Worm (Caenorhabditis elegans) whole organism, early embryonic: Measurements from ENCODE around the gene mog-5.

ENCODE experiments used
- B0310.2 ChIP-seq: sonication (generic microtip); optimal IDR thresholded peaks from 2 replicates; lab custom pipeline; 2016; ENCODE audit warnings: mild to moderate bottlenecking, missing genetic modification characterization, missing compliant biosample characterization
- F13C5.2 ChIP-seq: sonication (generic microtip); optimal IDR thresholded peaks from 2 replicates; lab custom pipeline; 2017; ENCODE audit warnings: mild to moderate bottlenecking, missing genetic modification characterization, inconsistent platforms, missing compliant biosample characterization
- aly-1 ChIP-seq: sonication (generic microtip); optimal IDR thresholded peaks from 2 replicates; lab custom pipeline; 2016; ENCODE audit warnings: missing genetic modification characterization, missing compliant biosample characterization
- ama-1 ChIP-seq: fragments of 150-350 bp; optimal IDR thresholded peaks from 2 replicates; lab custom pipeline; 2014
- ceh-13 ChIP-seq: fragments of 200-800 bp; sonication (Bioruptor generic); optimal IDR thresholded peaks from 2 replicates; lab custom pipeline; 2018; ENCODE audit warnings: mild to moderate bottlenecking, missing genetic modification characterization, missing compliant biosample characterization
- ceh-36 ChIP-seq: sonication (generic microtip); optimal IDR thresholded peaks from 2 replicates; lab custom pipeline; 2016; ENCODE audit warnings: missing genetic modification characterization, inconsistent platforms, missing compliant biosample characterization
- ets-7 ChIP-seq: sonication (generic microtip); optimal IDR thresholded peaks from 2 replicates; lab custom pipeline; 2016; ENCODE audit warnings: missing genotype, missing genetic modification characterization, missing compliant biosample characterization
- flt-1 ChIP-seq: fragments of 200-800 bp; sonication (Bioruptor generic); IDR thresholded peaks from 2 replicates; pipeline ENCODE4 v1.3.6; 2022; ENCODE audit warnings: missing genetic modification characterization, missing compliant biosample characterization
- hmbx-1 ChIP-seq: sonication (generic microtip); optimal IDR thresholded peaks from 2 replicates; lab custom pipeline; 2016; ENCODE audit warnings: mild to moderate bottlenecking, missing genetic modification characterization, missing compliant biosample characterization
- hmg-4 ChIP-seq: fragments of 200-800 bp; sonication (Bioruptor generic); optimal IDR thresholded peaks from 2 replicates; lab custom pipeline; 2018; ENCODE audit warnings: mild to moderate bottlenecking, missing genetic modification characterization, missing compliant biosample characterization
- hnd-1 ChIP-seq: sonication (generic microtip); optimal IDR thresholded peaks from 2 replicates; lab custom pipeline; 2016; ENCODE audit warnings: missing genetic modification characterization, missing compliant biosample characterization
- pes-1 ChIP-seq: fragments of 200-800 bp; sonication (Bioruptor generic); IDR thresholded peaks from 2 replicates; pipeline ENCODE4 v1.3.6; 2022; ENCODE audit warnings: missing genetic modification reagents, missing genetic modification characterization, missing compliant biosample characterization
- scrt-1 ChIP-seq: fragments of 200-800 bp; sonication (Bioruptor generic); IDR thresholded peaks from 2 replicates; pipeline ENCODE4 v1.3.6; 2022; ENCODE audit warnings: missing genetic modification characterization, missing compliant biosample characterization
- sea-1 ChIP-seq: fragments of 200-800 bp; sonication (Bioruptor generic); conservative IDR thresholded peaks from 2 replicates; pipeline ENCODE4 v1.3.6; 2022; ENCODE audit warnings: missing genetic modification characterization, missing compliant biosample characterization
- tbx-11 ChIP-seq: fragments of 200-800 bp; sonication (Bioruptor generic); IDR thresholded peaks from 2 replicates; pipeline ENCODE4 v1.3.6; 2022; ENCODE audit warnings: missing genetic modification characterization, missing compliant biosample characterization
- tbx-37 ChIP-seq: fragments of 200-800 bp; sonication (Bioruptor generic); conservative IDR thresholded peaks from 2 replicates; pipeline ENCODE4 v1.3.6; 2022; ENCODE audit warnings: missing genetic modification reagents, missing genetic modification characterization, missing compliant biosample characterization
- tra-4 ChIP-seq: sonication (generic microtip); optimal IDR thresholded peaks from 2 replicates; lab custom pipeline; 2017; ENCODE audit warnings: missing genetic modification characterization, missing compliant biosample characterization

The mog-5 gene

ce11 chrII:5429522-5430257, 30.4 kb downstream of the mog-5 start, which contains the start of the genes F07F6.4 and F07F6.2:
Gene F07F6.4, minus strand, starts transcription at chrII:5429572.
Gene F07F6.2, plus strand, starts transcription at chrII:5430207.
- TF ChIP-seq pes-1: no peak
- TF ChIP-seq F13C5.2 (tag; lab: Kevin White, UChicago): peak; percentile 9
- no peak for TF ChIP-seq ets-7 (tag; lab: Kevin White, UChicago)
- TF ChIP-seq hmg-4 (GFP tag; lab: Kevin White, UChicago): no peak
- no peak for TF ChIP-seq tra-4 (tag; lab: Kevin White, UChicago)

- no peak for TF ChIP-seq tbx-37 (GFP tag; lab: Robert Waterston, UW)
- TF ChIP-seq F13C5.2 (tag; lab: Kevin White, UChicago): no peak
- TF ChIP-seq tbx-11 (GFP tag; lab: Robert Waterston, UW): no peak
- no peak for TF ChIP-seq ama-1 (lab: Kevin White, UChicago)
These were observed 33.7 kb downstream of the mog-5 start, which contains the start of gene srx-114 for ce11 chrII:5433069-5433468. Gene srx-114, minus strand, starts transcription at chrII:5433169.

- TF ChIP-seq B0310.2 (tag; lab: Kevin White, UChicago) (no peak), hmbx-1 (tag; lab: Kevin White, UChicago) (no peak), pes-1 (no peak), ceh-36 (tag; lab: Kevin White, UChicago) (no peak), scrt-1 (GFP tag; lab: Robert Waterston, UW) (no peak), hnd-1 (tag; lab: Kevin White, UChicago) (no peak), hmg-4 (GFP tag; lab: Kevin White, UChicago) (no peak), tra-4 (tag; lab: Kevin White, UChicago) (no peak), flt-1 (GFP tag; lab: Robert Waterston, UW) (no peak), ets-7 (tag; lab: Kevin White, UChicago) (no peak), sea-1 (GFP tag; lab: Robert Waterston, UW) (no peak)
These were observed 37.5 kb downstream of the mog-5 start, which contains the start of gene dct-5 for ce11 chrII:5436833-5437232. Gene dct-5, minus strand, starts transcription at chrII:5436933.

ce11 chrII:5437586-5437985, 38.2 kb downstream of the mog-5 start, which contains the start of gene F07F6.1:
Gene F07F6.1, plus strand, starts transcription at chrII:5437886.
- TF ChIP-seq hmg-4 (GFP tag; lab: Kevin White, UChicago) (no peak), ama-1 (lab: Kevin White, UChicago) (no peak), sea-1 (GFP tag; lab: Robert Waterston, UW) (no peak), ceh-36 (tag; lab: Kevin White, UChicago) (no peak), tra-4 (tag; lab: Kevin White, UChicago) (no peak), flt-1 (GFP tag; lab: Robert Waterston, UW) (no peak), hnd-1 (tag; lab: Kevin White, UChicago) (no peak), hmbx-1 (tag; lab: Kevin White, UChicago) (no peak), B0310.2 (tag; lab: Kevin White, UChicago) (no peak), tbx-11 (GFP tag; lab: Robert Waterston, UW) (no peak), pes-1 (no peak), ceh-13 (GFP tag; lab: Kevin White, UChicago) (no peak), tbx-37 (GFP tag; lab: Robert Waterston, UW) (no peak), ets-7 (tag; lab: Kevin White, UChicago) (no peak)

ce11 chrII:5446506-5446905, 47.2 kb downstream of the mog-5 start, which contains the start of gene nmr-1:
Gene nmr-1, minus strand, starts transcription at chrII:5446606.
- TF ChIP-seq hmg-4 (GFP tag; lab: Kevin White, UChicago) (no peak), hnd-1 (tag; lab: Kevin White, UChicago) (no peak), hmbx-1 (tag; lab: Kevin White, UChicago) (no peak), aly-1 (tag; lab: Kevin White, UChicago) (no peak), ets-7 (tag; lab: Kevin White, UChicago) (no peak), flt-1 (GFP tag; lab: Robert Waterston, UW) (no peak), tbx-37 (GFP tag; lab: Robert Waterston, UW) (no peak), pes-1 (no peak), tra-4 (tag; lab: Kevin White, UChicago) (no peak), ceh-36 (tag; lab: Kevin White, UChicago) (no peak), ceh-13 (GFP tag; lab: Kevin White, UChicago) (no peak), ama-1 (lab: Kevin White, UChicago) (no peak), scrt-1 (GFP tag; lab: Robert Waterston, UW) (no peak), tbx-11 (GFP tag; lab: Robert Waterston, UW) (no peak)

ce11 chrII:5447381-5447780, 48.0 kb downstream of the mog-5 start, which contains the start of gene cex-1:
Gene cex-1, plus strand, starts transcription at chrII:5447681.
- TF ChIP-seq ceh-13 (GFP tag; lab: Kevin White, UChicago) (no peak), ets-7 (tag; lab: Kevin White, UChicago) (no peak)

- no peak for TF ChIP-seq sea-1 (GFP tag; lab: Robert Waterston, UW)
- no peak for TF ChIP-seq aly-1 (tag; lab: Kevin White, UChicago)
- TF ChIP-seq tbx-37 (GFP tag; lab: Robert Waterston, UW): no peak
- TF ChIP-seq hmg-4 (GFP tag; lab: Kevin White, UChicago): no peak
- no peak for TF ChIP-seq flt-1 (GFP tag; lab: Robert Waterston, UW)
- no peak for TF ChIP-seq hmbx-1 (tag; lab: Kevin White, UChicago)
- no peak for TF ChIP-seq hnd-1 (tag; lab: Kevin White, UChicago)
- no peak for TF ChIP-seq F13C5.2 (tag; lab: Kevin White, UChicago)
- TF ChIP-seq B0310.2 (tag; lab: Kevin White, UChicago): no peak
- no peak for TF ChIP-seq ceh-13 (GFP tag; lab: Kevin White, UChicago)
- TF ChIP-seq ceh-36 (tag; lab: Kevin White, UChicago): no peak
- TF ChIP-seq ama-1 (lab: Kevin White, UChicago): no peak
- no peak for TF ChIP-seq ets-7 (tag; lab: Kevin White, UChicago)
- TF ChIP-seq tbx-11 (GFP tag; lab: Robert Waterston, UW): no peak
- TF ChIP-seq scrt-1 (GFP tag; lab: Robert Waterston, UW): no peak
These were observed 49.9 kb downstream of the mog-5 start for ce11 chrII:5449219-5449618.
